Worm (Caenorhabditis elegans) whole organism, L4 larva: ENCODE data around the gene acc-1.
A peak's percentile ranks its signal among the peaks of the same experiment; 100 is the strongest.

ENCODE experiments used
- D1046.2 ChIP-seq: fragments of 200-800 bp; sonication (Bioruptor generic); IDR thresholded peaks from 2 replicates; pipeline ENCODE4 v1.3.6; 2022; ENCODE audit warnings: missing genetic modification characterization, missing compliant biosample characterization
- F26F4.8 ChIP-seq: fragments of 200-800 bp; sonication (Bioruptor generic); conservative IDR thresholded peaks from 2 replicates; pipeline ENCODE4 v1.3.6; 2022; ENCODE audit warnings: missing genetic modification characterization, missing compliant biosample characterization
- F37D6.2 ChIP-seq: sonication (generic microtip); optimal IDR thresholded peaks from 2 replicates; lab custom pipeline; 2016; ENCODE audit warnings: mild to moderate bottlenecking, missing genetic modification characterization, missing compliant biosample characterization
- Y105C5A.15 ChIP-seq: fragments of 200-800 bp; sonication (Bioruptor generic); IDR thresholded peaks from 2 replicates; pipeline ENCODE4 v1.3.6; 2022; ENCODE audit warnings: missing genetic modification characterization, missing compliant biosample characterization
- aha-1 ChIP-seq: fragments of 150-350 bp; peaks from one replicate; lab custom pipeline; 2014; ENCODE audit warnings: missing biosample characterization, missing genetic modification characterization
- aly-2 ChIP-seq: sonication (generic microtip); optimal IDR thresholded peaks from 2 replicates; lab custom pipeline; 2018; ENCODE audit warnings: missing biosample characterization, missing genetic modification characterization
- ceh-44 ChIP-seq: fragments of 200-800 bp; sonication (Bioruptor generic); IDR thresholded peaks from 2 replicates; pipeline ENCODE4 v1.3.6; 2022; ENCODE audit warnings: missing genetic modification reagents, missing genetic modification characterization, missing compliant biosample characterization
- ceh-82 ChIP-seq: sonication (generic microtip); optimal IDR thresholded peaks from 2 replicates; lab custom pipeline; 2017; ENCODE audit warnings: missing biosample characterization, missing genetic modification characterization
- cey-2 ChIP-seq: sonication (generic microtip); optimal IDR thresholded peaks from 3 replicates; lab custom pipeline; 2017; ENCODE audit warnings: missing genetic modification characterization, mild to moderate bottlenecking, missing compliant biosample characterization, antibody characterized with exemption, borderline replicate concordance; ENCODE audit not compliant: insufficient read depth
- daf-16 ChIP-seq, 3 experiments: sonication (generic microtip); optimal IDR thresholded peaks; 2 replicates each; lab custom pipeline; 2016 to 2017; ENCODE audit warnings: missing genetic modification characterization in 3 of 3, missing genetic modification reagents in 3 of 3, mild to moderate bottlenecking in 2 of 3, missing compliant biosample characterization in 2 of 3, missing biosample characterization in 1 of 3, moderate library complexity in 1 of 3
- dmd-6 ChIP-seq: fragments of 200-800 bp; sonication (Bioruptor generic); IDR thresholded peaks from 2 replicates; pipeline ENCODE4 v1.3.6; 2022; ENCODE audit warnings: missing genetic modification reagents, missing genetic modification characterization, missing compliant biosample characterization
- dmd-8 ChIP-seq: fragments of 200-800 bp; sonication (Bioruptor generic); IDR thresholded peaks from 2 replicates; pipeline ENCODE4 v1.3.6; 2022; ENCODE audit warnings: missing genetic modification characterization, missing compliant biosample characterization
- dve-1 ChIP-seq: sonication (generic microtip); optimal IDR thresholded peaks from 2 replicates; lab custom pipeline; 2017; ENCODE audit warnings: antibody characterized with exemption, mild to moderate bottlenecking, missing genetic modification characterization, missing compliant biosample characterization; ENCODE audit not compliant: insufficient read depth
- egl-43 ChIP-seq: fragments of 200-800 bp; sonication (Bioruptor generic); IDR thresholded peaks from 2 replicates; pipeline ENCODE4 v1.3.6; 2022; ENCODE audit warnings: missing genetic modification reagents, missing genetic modification characterization, missing compliant biosample characterization
- hlh-11 ChIP-seq: fragments of 200-800 bp; sonication (Bioruptor generic); optimal IDR thresholded peaks from 2 replicates; lab custom pipeline; 2018; ENCODE audit warnings: mild to moderate bottlenecking, missing genetic modification characterization, missing compliant biosample characterization
- hlh-30 ChIP-seq: sonication (generic microtip); optimal IDR thresholded peaks from 2 replicates; lab custom pipeline; 2017; ENCODE audit warnings: antibody characterized with exemption, mild to moderate bottlenecking, missing genetic modification characterization, missing compliant biosample characterization; ENCODE audit not compliant: insufficient read depth
- lin-1 ChIP-seq: fragments of 200-800 bp; sonication (Bioruptor generic); IDR thresholded peaks from 2 replicates; pipeline ENCODE4 v1.3.6; 2022; ENCODE audit warnings: missing genetic modification reagents, missing genetic modification characterization, missing compliant biosample characterization
- lin-15B ChIP-seq: fragments of 150-350 bp; sonication (generic microtip); optimal IDR thresholded peaks from 3 replicates; lab custom pipeline; 2014; ENCODE audit warnings: missing biosample characterization, missing genetic modification characterization
- lin-29 ChIP-seq: fragments of 200-800 bp; sonication (Bioruptor generic); IDR thresholded peaks from 2 replicates; pipeline ENCODE4 v1.3.6; 2022; ENCODE audit warnings: missing genetic modification reagents, missing genetic modification characterization, missing compliant biosample characterization
- lir-3 ChIP-seq: sonication (generic microtip); optimal IDR thresholded peaks from 2 replicates; lab custom pipeline; 2016; ENCODE audit warnings: mild to moderate bottlenecking, missing genetic modification characterization, missing compliant biosample characterization
- mdl-1 ChIP-seq, 2 experiments: fragments of 150-350 bp in 1 of 2; sonication (generic microtip) in 1 of 2; optimal IDR thresholded peaks; 2 replicates each; lab custom pipeline; 2014 to 2017; ENCODE audit warnings: missing biosample characterization in 2 of 2, missing genetic modification characterization in 2 of 2
- mep-1 ChIP-seq: fragments of 150-350 bp; sonication (generic microtip); optimal IDR thresholded peaks from 3 replicates; lab custom pipeline; 2014; ENCODE audit warnings: missing biosample characterization, missing genetic modification characterization
- mes-2 ChIP-seq: sonication (generic microtip); optimal IDR thresholded peaks from 2 replicates; lab custom pipeline; 2016; ENCODE audit warnings: missing genotype, mild to moderate bottlenecking, missing genetic modification characterization, missing compliant biosample characterization; ENCODE audit not compliant: poor library complexity, severe bottlenecking
- nhr-28 ChIP-seq: fragments of 150-350 bp; optimal IDR thresholded peaks from 2 replicates; lab custom pipeline; 2014; ENCODE audit warnings: missing biosample characterization, missing genetic modification characterization
- nhr-48 ChIP-seq: sonication (generic microtip); optimal IDR thresholded peaks from 2 replicates; lab custom pipeline; 2016; ENCODE audit warnings: mild to moderate bottlenecking, missing genetic modification characterization, missing compliant biosample characterization
- nhr-76 ChIP-seq: fragments of 150-350 bp; optimal IDR thresholded peaks from 2 replicates; lab custom pipeline; 2014; ENCODE audit warnings: missing biosample characterization, missing genetic modification characterization
- nhr-77 ChIP-seq: fragments of 150-350 bp; optimal IDR thresholded peaks from 2 replicates; lab custom pipeline; 2014; ENCODE audit warnings: missing biosample characterization, missing genetic modification characterization
- sdz-12 ChIP-seq: fragments of 200-800 bp; sonication (Bioruptor generic); optimal IDR thresholded peaks from 2 replicates; lab custom pipeline; 2018; ENCODE audit warnings: mild to moderate bottlenecking, missing genetic modification characterization, missing compliant biosample characterization
- tra-1 ChIP-seq: fragments of 200-800 bp; sonication (Bioruptor generic); IDR thresholded peaks from 2 replicates; pipeline ENCODE4 v1.3.6; 2022; ENCODE audit warnings: missing genetic modification reagents, missing genetic modification characterization, missing compliant biosample characterization
- unc-130 ChIP-seq: sonication (generic microtip); optimal IDR thresholded peaks from 2 replicates; lab custom pipeline; 2016; ENCODE audit warnings: missing genetic modification reagents, missing genetic modification characterization, missing compliant biosample characterization
- unc-62 ChIP-seq, 3 experiments: fragments of 150-350 bp in 1 of 3; sonication (generic microtip); optimal IDR thresholded peaks in 2 of 3; peaks in 1 of 3; 1 replicate in 1 of 3; 2 replicates in 2 of 3; lab custom pipeline; 2014 to 2017; ENCODE audit warnings: missing biosample characterization in 3 of 3, missing genetic modification characterization in 3 of 3, missing genetic modification reagents in 3 of 3, missing genotype in 1 of 3
- zfp-2 ChIP-seq: sonication (generic microtip); optimal IDR thresholded peaks from 2 replicates; lab custom pipeline; 2016; ENCODE audit warnings: mild to moderate bottlenecking, missing genetic modification characterization, missing compliant biosample characterization
- zip-2 ChIP-seq: fragments of 150-350 bp; optimal IDR thresholded peaks from 2 replicates; lab custom pipeline; 2014; ENCODE audit warnings: missing biosample characterization, missing genetic modification characterization

The acc-1 gene

DNA sequence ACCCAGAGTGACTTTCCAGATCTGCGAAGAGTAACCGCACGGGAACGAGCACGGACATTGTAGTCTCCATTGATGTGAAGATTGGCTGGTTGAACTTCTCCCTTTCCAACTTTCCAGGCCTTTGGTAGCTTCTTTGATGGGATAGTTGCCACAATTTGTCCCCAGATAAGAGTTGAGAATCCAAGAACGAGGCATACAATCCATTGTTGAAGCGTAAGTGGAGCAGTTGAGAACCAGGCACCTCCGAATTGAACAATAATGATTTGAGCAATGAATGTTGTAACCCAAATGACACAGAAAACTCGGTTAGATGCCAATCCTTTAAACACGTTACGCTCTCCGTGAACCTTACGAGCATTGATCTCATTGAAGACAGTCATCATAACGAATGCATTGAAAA is 30.8 kb upstream of the acc-1 start:
- TF ChIP-seq lin-29 (no peak), aha-1 (tag; lab: Kevin White, UChicago) (peak; percentile 60), F26F4.8 (no peak), nhr-77 (tag; lab: Kevin White, UChicago) (no peak), ceh-44 (GFP tag; lab: Robert Waterston, UW) (no peak), D1046.2 (no peak)

DNA sequence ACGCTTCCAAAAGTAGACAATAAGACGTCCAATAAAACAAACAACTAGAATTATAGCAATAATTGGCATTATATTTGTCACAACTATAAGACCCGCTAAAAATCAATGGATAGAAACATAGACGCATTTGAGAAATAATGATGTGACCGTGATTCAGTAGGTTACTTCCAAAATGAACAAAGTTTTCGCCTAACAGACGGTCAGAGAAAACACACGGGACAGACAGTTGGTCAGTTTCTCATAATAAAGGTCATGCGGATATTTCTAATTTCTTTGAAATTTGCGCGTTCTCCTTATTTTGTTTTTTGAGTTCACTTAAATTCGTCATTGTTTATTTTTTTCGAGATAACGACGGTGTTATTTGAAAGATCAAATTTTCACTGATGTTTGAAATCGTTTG is 26.3 kb upstream of the acc-1 start:
- TF ChIP-seq lin-15B (tag; lab: Kevin White, UChicago) = no peak
- TF ChIP-seq unc-62 (GFP tag; optimal IDR thresholded peaks at IDR 0.05 in 1 of 2; lab: Kevin White, UChicago) = peak in 1 of 2 experiments; percentile 33
- no peak for TF ChIP-seq unc-62 (tag; optimal IDR thresholded peaks at IDR 0.05; lab: Kevin White, UChicago)
- peak; percentile 55 for TF ChIP-seq hlh-30 (tag; lab: Kevin White, UChicago)
- TF ChIP-seq, all 104 proteins: peak for 2

DNA sequence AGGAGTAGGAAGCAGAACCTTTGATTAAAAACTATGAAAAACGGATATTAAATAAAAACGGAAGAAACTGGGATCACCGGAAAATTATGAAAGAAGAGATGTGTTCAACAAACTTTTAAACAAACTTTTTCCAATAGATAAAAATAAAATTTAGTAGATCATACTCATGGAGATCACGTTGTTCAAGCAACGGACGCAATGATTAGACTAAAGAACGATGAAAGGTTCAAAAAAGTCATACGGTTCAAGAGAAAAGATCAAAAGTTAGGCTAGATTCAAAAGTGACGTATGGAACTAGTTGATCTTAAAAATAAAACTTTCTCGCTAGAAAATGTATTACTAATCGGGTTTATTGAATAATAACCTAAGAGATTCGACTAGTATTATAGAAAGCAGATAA is 25.8 kb upstream of the acc-1 start:
- TF ChIP-seq ceh-82 (tag; lab: Kevin White, UChicago) = no peak
- TF ChIP-seq dmd-6 = peak; percentile 8; the same call in 1 of the 2 replicates
- no peak for TF ChIP-seq nhr-28 (tag; lab: Kevin White, UChicago)

DNA sequence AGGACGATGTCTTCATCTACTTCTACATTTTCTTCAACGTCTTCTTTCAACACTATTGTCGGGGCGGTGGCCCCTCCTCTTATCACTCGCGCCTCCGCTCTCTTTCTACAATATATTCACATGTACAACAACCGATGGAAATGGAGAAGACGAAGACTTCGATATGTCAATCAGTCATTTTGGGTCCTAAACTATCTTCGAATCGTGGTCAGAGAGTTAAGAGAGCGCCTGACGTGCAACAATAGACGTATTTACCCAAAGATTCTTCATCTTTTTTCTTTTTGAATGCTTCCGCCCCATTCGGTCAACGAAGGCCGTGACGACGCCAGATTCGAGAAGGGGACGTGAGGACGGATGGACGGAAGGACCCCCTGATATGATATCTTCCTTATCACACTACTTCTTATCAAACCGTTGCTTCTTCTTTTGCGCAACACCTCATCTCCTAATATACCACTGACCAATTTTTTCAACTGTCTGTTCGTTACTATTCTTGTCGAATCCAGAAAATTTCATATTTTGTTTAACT is 24.8 kb upstream of the acc-1 start:
- TF ChIP-seq hlh-11 (tag; lab: Kevin White, UChicago) = peak; percentile 32
- no peak for TF ChIP-seq mep-1
- peak in 1 of 2 experiments; percentile 26 for TF ChIP-seq mdl-1 (tag; optimal IDR thresholded peaks at IDR 0.05; lab: Kevin White, UChicago)
- TF ChIP-seq nhr-48 (tag; lab: Kevin White, UChicago) = peak; percentile 10
- TF ChIP-seq sdz-12 (GFP tag; lab: Kevin White, UChicago) = no peak
- peak; percentile 41 for TF ChIP-seq hlh-30 (tag; lab: Kevin White, UChicago)
- peak in 1 of 2 experiments; percentile 9 for TF ChIP-seq unc-62 (GFP tag; optimal IDR thresholded peaks at IDR 0.05 in 1 of 2; lab: Kevin White, UChicago)
- TF ChIP-seq unc-62 (tag; optimal IDR thresholded peaks at IDR 0.05; lab: Kevin White, UChicago) = no peak
- peak; percentile 44 for TF ChIP-seq aha-1 (tag; lab: Kevin White, UChicago)

DNA sequence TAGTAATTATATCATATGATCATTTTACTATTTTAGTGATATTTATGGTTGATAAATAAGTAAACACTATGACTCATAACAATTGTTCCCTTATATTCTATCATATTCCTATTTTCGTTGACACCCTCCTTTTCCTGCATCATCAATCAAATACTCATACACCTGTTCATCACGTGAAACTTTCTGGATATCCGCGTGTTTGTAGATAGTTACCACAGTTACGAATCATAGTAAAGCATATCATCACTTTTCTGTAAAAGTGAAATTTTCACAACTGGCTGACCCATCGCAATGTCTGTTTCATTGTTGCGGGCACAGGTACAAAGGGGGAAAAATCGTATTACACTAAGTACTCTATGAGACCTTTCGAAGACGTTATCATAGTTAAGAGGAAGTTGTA is 24.0 kb upstream of the acc-1 start:
- TF ChIP-seq lin-1 (no peak), cey-2 (peak; percentile 37), zfp-2 (tag; lab: Kevin White, UChicago) (no peak), hlh-11 (tag; lab: Kevin White, UChicago) (peak; percentile 39), nhr-48 (tag; lab: Kevin White, UChicago) (peak; percentile 64), daf-16 (GFP tag; optimal IDR thresholded peaks at IDR 0.05; lab: Kevin White, UChicago) (no peak), daf-16 (tag; optimal IDR thresholded peaks at IDR 0.05; lab: Kevin White, UChicago) (no peak), F37D6.2 (tag; lab: Kevin White, UChicago) (no peak), lir-3 (tag; lab: Kevin White, UChicago) (no peak), dmd-8 (GFP tag; lab: Robert Waterston, UW) (no peak), dve-1 (no peak), zip-2 (tag; lab: Kevin White, UChicago) (no peak), hlh-30 (tag; lab: Kevin White, UChicago) (peak; percentile 13), dmd-6 (peak; percentile 38)

DNA sequence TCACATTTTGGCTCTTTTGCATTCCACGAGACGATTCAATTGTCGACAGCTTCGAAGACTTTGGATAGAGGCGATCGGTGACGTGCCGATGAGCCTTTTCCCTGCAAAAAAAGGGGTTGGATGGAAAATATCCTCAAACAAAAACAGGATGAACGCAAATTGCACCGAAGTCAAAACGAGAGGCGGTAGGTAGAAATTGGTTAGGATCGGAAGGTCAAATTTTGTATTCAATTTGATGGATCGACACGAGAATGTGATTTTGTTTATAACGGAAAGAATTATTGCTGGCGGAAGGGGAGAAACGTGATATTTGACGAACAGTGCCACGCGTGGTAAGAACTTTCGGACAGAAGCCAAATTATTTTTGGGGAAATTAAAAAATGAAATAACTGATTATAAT is 23.0 kb upstream of the acc-1 start, which contains the start of gene mca-1:
Gene mca-1, minus strand, starts transcription at position 101 of the 400 bp plus-strand sequence.
- no peak for TF ChIP-seq aly-2 (tag; lab: Kevin White, UChicago)
- TF ChIP-seq egl-43 (GFP tag; lab: Robert Waterston, UW) = no peak
- no peak for TF ChIP-seq nhr-76 (tag; lab: Kevin White, UChicago)
- TF ChIP-seq unc-130 (GFP tag; lab: Kevin White, UChicago) = no peak
- TF ChIP-seq tra-1 = no peak
- TF ChIP-seq aha-1 (tag; lab: Kevin White, UChicago) = peak; percentile 3
- no peak for TF ChIP-seq mes-2 (tag; lab: Kevin White, UChicago)
- TF ChIP-seq Y105C5A.15 (GFP tag; lab: Robert Waterston, UW) = no peak
